Worm (Caenorhabditis elegans) whole organism, L4/young adult: ENCODE measurements around the gene D1014.5.

ENCODE experiments used
- W03F9.2 ChIP-seq: fragments of 150-350 bp; optimal IDR thresholded peaks from 2 replicates; lab custom pipeline; 2014; ENCODE audit warnings: missing biosample characterization, missing genetic modification characterization
- dao-5 ChIP-seq: sonication (generic microtip); optimal IDR thresholded peaks from 2 replicates; lab custom pipeline; 2016; ENCODE audit warnings: missing genotype, missing genetic modification characterization, moderate library complexity, missing compliant biosample characterization
- him-1 ChIP-seq: sonication (generic microtip); optimal IDR thresholded peaks from 2 replicates; lab custom pipeline; 2016; ENCODE audit warnings: missing genotype, missing genetic modification reagents, missing genetic modification characterization, missing compliant biosample characterization

Gene D1014.5

ce11 chrV:8123384-8123783, at the start of gene D1014.5:
D1014.5 (plus strand) TSS chrV:8123684.
- TF ChIP-seq him-1 (no peak), dao-5 (no peak), W03F9.2 (tag; lab: Kevin White, UChicago) (no peak)

- no peak for TF ChIP-seq W03F9.2 (tag; lab: Kevin White, UChicago)
- no peak for TF ChIP-seq him-1
- no peak for TF ChIP-seq dao-5
Observed at ce11 chrV:8075712-8076111, 47.8 kb upstream of the D1014.5 start, which contains the start of gene catp-3. catp-3 (plus strand) TSS chrV:8076012.

ce11 chrV:8079813-8080212, 43.7 kb upstream of the D1014.5 start:
- TF ChIP-seq W03F9.2 (tag; lab: Kevin White, UChicago) (no peak), dao-5 (no peak), him-1 (no peak)

DNA sequence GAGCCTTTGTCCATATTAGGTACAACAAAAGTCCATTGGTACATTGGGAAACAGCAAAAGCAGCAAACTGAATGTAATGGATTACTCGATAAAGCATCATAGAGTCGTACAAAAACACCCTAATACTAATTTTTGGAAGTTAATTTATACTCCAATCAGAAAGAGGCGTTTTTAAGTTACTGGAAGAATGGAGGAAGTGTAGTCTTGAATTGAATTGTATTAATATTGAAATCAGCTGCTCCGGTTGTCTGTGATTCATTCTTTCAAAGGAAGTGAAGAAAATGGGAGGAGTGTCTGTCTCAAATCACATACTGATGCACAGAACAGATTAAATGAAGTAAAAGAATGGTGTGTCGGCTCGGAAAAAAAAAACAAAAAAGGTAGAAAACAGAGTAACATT, 41.9 kb upstream of the D1014.5 start, which contains the start of gene str-131:
Gene str-131, minus strand, starts transcription at position 101 of the 400 bp plus-strand sequence.
- TF ChIP-seq W03F9.2 (tag; lab: Kevin White, UChicago) = no peak
- no peak for TF ChIP-seq dao-5
- no peak for TF ChIP-seq him-1

DNA sequence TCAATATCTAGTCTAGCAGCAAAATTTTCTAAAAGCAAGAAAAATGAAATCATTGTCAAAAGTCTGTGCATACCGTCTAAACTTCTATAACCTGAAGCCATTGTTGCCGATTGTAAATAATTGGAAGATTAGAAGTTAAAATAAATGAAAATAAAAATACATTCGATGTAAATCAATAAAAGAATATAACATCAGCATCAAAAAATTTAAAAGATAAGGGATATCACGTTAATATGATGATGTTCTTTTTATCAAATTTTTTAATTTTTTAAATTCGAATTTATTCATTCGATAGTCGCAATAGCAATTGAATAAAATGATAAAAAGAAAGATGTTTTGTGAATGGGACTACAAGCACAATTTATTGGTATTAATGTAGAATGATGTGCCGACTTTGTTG, 38.3 kb upstream of the D1014.5 start, which contains the start of gene C09H5.7:
Gene C09H5.7, minus strand, starts transcription at position 101 of the 400 bp plus-strand sequence.
- no peak for TF ChIP-seq him-1

DNA sequence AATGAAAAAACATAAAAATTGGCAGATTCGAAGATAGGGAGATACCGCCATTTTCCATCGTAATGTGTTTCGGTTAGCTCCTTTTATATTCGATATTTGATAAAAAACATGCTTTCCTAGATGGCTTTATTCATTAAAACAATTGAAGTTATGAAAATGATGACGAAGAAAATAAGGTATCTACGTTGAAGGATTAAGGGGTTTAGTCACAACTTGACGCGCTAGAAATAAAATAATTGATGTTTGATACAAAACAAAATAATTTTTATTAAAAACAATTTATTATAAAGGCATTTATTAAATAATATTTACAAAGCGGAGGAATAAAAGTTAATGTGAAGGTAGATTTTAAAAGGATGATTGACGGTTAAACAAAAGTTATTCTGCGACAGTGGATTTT, 32.9 kb upstream of the D1014.5 start, which contains the start of gene str-130:
Gene str-130, minus strand, starts transcription at position 101 of the 400 bp plus-strand sequence.
- TF ChIP-seq him-1 = no peak
- no peak for TF ChIP-seq dao-5
- no peak for TF ChIP-seq W03F9.2 (tag; lab: Kevin White, UChicago)

DNA sequence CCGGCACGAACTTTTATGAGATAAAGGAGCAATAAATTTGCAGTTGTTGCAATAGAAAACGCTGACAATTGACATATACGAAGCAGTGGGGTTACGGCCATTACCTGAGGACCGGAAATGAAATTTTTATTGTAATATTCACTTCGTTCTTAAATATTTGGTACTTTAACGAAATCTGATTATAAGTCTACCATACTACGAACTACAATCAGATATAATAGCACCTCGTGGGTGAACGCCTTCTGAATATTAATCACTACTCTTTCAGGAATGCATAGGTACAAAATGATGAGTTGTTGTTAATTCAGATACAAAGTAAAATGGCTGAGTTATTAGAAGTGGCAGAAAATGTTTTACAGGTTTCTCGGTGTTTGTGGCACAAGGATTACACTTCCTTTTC, 31.1 kb upstream of the D1014.5 start, which contains the start of gene str-129:
Gene str-129, minus strand, starts transcription at position 101 of the 400 bp plus-strand sequence.
- no peak for TF ChIP-seq dao-5
- no peak for TF ChIP-seq W03F9.2 (tag; lab: Kevin White, UChicago)
- no peak for TF ChIP-seq him-1

DNA sequence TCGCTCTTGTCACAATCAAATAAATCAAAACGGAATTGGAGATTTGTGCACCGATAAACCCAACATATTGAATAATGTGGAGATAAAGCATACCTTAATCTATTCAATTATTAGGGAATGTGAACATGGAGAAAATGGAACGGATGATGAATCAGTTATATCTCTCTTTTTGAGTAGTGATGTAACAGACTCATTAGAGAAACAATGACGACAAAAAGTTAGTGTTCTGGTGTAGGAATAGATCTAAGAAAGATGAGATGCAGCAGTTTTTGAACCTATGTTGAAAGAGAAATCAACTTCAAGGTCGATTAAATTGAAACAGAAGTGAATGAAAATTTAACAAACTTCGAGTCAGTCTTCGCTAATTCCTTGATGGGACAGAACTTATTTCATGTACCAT, 28.1 kb upstream of the D1014.5 start, which contains the start of gene str-146:
Gene str-146, minus strand, starts transcription at position 101 of the 400 bp plus-strand sequence.
- TF ChIP-seq him-1 (no peak), W03F9.2 (tag; lab: Kevin White, UChicago) (no peak), dao-5 (no peak)

DNA sequence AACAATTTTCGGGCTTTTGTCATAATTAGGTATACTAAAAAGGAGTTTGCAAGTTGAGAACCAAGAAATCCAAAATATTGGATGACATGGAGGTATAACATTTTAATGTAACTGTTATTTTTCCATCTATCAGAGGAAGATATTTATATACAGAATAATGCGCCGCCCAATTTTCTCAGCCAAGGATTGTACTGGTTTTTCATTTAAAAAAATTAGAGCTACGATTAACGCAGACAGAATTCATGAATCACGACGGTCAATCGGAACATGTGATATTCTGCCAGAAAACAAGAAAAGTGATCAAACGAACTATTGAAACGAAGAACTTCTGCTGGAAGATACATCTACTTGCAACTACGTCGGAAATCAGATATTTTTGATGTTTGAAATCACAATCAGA, 25.2 kb upstream of the D1014.5 start, which contains the start of gene str-145:
Gene str-145, minus strand, starts transcription at position 101 of the 400 bp plus-strand sequence.
- TF ChIP-seq W03F9.2 (tag; lab: Kevin White, UChicago) = no peak
- TF ChIP-seq him-1 = no peak
- no peak for TF ChIP-seq dao-5

- TF ChIP-seq him-1 (no peak), W03F9.2 (tag; lab: Kevin White, UChicago) (no peak), dao-5 (no peak)
Observed at ce11 chrV:8099306-8099705, 24.2 kb upstream of the D1014.5 start, which contains the start of gene sdz-23. sdz-23 (plus strand) TSS chrV:8099606.

ce11 chrV:8102960-8103359, 20.5 kb upstream of the D1014.5 start, which contains the start of gene str-90:
str-90 (plus strand) TSS chrV:8103260.
- no peak for TF ChIP-seq him-1
- TF ChIP-seq W03F9.2 (tag; lab: Kevin White, UChicago) = no peak
- no peak for TF ChIP-seq dao-5

DNA sequence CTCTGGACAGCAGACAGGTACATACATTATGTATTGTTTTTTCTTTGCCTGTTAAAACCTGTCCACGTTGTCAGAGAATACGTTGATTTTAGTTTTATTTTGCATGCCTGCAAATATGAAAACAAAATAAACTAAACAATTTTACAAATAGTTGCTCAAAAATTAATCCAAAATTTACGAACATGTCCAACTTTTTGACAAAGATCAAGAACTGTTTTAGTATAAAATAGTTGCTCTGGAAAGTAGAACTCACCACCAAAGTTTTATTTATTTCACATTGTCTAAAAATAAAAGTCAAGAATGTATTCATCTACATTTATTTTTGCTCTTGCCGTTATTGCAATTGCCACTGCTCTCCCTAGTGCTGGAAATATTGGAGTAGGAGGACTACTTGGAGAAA, 19.0 kb upstream of the D1014.5 start, which contains the start of gene srlf-16:
Gene srlf-16, plus strand, starts transcription at position 301 of the 400 bp plus-strand sequence.
- TF ChIP-seq dao-5 (no peak), him-1 (no peak), W03F9.2 (tag; lab: Kevin White, UChicago) (no peak)

DNA sequence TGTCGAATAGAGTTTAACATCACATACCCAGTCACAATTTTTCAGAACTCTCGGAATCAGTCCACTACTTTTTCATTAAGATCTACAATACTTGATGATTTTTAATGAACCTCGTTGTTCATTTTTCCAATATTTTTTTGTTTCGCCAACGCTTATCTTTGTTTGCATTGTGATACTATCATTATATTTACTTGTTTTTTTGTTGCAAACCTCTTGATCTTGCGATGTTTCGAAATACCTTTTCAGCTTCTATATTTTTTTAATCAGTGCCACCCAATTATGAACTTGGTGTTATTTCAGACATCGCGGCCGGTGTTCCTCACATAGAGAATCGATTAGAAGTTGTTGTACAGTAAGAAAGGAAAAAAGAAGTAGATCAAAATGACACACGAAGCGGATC, 14.8 kb upstream of the D1014.5 start, which contains the start of gene myo-5:
Gene myo-5, plus strand, starts transcription at position 301 of the 400 bp plus-strand sequence.
- TF ChIP-seq dao-5 (no peak), W03F9.2 (tag; lab: Kevin White, UChicago) (no peak), him-1 (no peak)

ce11 chrV:8110816-8111215, 12.7 kb upstream of the D1014.5 start:
- TF ChIP-seq dao-5 = no peak
- TF ChIP-seq W03F9.2 (tag; lab: Kevin White, UChicago) = no peak
- TF ChIP-seq him-1 = no peak

DNA sequence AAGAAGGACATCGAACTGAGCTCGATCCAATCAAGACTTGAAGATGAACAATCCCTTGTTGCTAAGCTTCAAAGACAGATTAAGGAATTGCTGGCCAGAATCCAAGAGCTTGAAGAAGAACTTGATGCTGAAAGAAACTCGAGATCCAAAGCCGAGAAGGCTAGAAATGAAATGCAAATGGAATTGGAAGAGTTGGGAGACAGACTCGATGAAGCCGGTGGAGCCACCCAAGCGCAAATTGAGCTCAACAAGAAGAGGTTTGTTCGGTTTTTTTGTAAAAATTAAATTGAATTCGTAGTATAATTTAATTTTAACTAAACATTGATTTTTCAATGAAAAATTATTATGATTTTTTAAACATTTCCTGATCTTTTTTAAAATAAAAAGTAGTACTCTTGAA, 8.9 kb upstream of the D1014.5 start:
- no peak for TF ChIP-seq dao-5
- no peak for TF ChIP-seq him-1
- TF ChIP-seq W03F9.2 (tag; lab: Kevin White, UChicago) = no peak

DNA sequence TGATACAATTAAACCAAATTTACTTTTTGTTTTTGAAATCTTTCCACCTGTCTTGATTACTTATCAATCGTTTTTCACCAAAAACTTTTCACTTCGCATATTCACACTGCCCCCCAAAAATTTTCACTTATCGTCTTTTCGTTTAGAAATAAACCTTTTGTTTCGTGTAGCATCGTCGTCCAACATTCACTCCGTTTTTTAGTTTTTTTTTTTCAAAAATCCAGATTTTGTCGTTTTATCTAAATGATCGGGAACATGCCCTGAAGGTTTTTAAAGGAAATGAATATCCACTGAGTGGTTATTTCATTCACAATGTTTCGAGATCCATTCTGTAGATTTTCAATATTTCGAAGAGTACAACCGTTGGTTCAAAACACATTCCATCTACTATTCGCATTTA, 5.5 kb upstream of the D1014.5 start, which contains the start of gene D1014.7:
Gene D1014.7, plus strand, starts transcription at position 301 of the 400 bp plus-strand sequence.
- TF ChIP-seq him-1 = no peak
- no peak for TF ChIP-seq dao-5
- TF ChIP-seq W03F9.2 (tag; lab: Kevin White, UChicago) = no peak
